Fruit fly (Drosophila melanogaster) whole organism: ENCODE results near the gene CG14174.

Source experiments
- CG8478 ChIP-seq: fragments of >200 bp; optimal IDR thresholded peaks from 2 replicates; lab custom pipeline; 2018; ENCODE audit warnings: inconsistent platforms
- Dll ChIP-seq: fragments of >200 bp; optimal IDR thresholded peaks from 2 replicates; lab custom pipeline; 2017
- EcR ChIP-seq, 2 experiments: fragments of >200 bp; optimal IDR thresholded peaks; 2 replicates each; lab custom pipeline; 2017; ENCODE audit warnings: missing biosample characterization in 2 of 2, missing genetic modification characterization in 2 of 2, missing genetic modification reagents in 2 of 2
- pan ChIP-seq: fragments of >200 bp; optimal IDR thresholded peaks from 2 replicates; lab custom pipeline; 2017
- psq ChIP-seq: fragments of >200 bp; optimal IDR thresholded peaks from 2 replicates; lab custom pipeline; 2017
- usp ChIP-seq: fragments of >200 bp; optimal IDR thresholded peaks from 2 replicates; lab custom pipeline; 2017; ENCODE audit warnings: missing biosample characterization, missing genetic modification characterization, mixed read lengths

DNA sequence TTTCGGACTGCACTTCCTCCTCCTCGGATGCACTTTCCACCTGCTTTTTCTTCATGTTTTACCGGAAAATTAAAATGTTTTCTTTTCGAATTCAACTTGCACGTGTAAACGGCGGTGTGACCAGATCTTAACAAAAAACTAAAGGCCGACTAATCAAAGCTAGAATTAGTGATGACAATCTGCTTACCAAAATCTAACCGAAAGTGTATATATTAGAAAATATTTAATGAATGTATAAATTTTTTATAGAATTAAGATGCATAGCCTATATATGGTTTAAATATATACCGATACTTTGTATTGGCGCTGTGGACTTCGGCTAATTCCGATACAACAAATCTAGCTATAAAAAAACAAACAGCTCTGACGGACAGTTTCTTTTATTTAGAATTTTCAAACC lies at the start of gene CG14174, which contains the start of gene CG18178:
- no peak for TF ChIP-seq usp (GFP tag; lab: Kevin White, UChicago)
- no peak for TF ChIP-seq psq (lab: Kevin White, UChicago)
- TF ChIP-seq CG8478 (lab: Kevin White, UChicago) = no peak
- TF ChIP-seq Dll (lab: Kevin White, UChicago) = no peak
- TF ChIP-seq pan (lab: Kevin White, UChicago) = no peak
- TF ChIP-seq EcR (GFP tag; optimal IDR thresholded peaks at IDR 0.05; lab: Kevin White, UChicago) = no peak
